Worm (Caenorhabditis elegans): ENCODE measurements around the gene clec-20.

The clec-20 gene

DNA sequence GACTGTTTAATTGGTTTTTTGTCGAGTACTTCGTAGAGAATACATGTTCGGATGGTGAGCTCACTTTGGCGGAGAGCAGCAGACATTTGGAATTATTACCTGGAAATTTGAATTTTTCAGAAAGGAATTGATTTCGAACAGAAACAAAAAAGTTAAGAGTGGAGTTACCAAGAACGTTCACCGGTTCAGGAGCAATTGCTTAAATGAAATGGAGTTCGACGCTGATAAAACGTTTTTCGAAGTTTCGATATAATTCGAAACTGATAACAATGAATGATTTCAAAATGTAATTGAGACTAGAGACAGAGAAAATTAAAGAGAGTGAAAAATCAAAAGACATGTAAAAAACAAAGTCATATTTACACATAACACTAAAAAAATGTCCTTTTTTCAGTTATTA lies 15.6 kb upstream of the clec-20 start, which contains the start of gene fbxa-163:
fbxa-163 (minus strand) TSS at position 101 of the 400 bp plus-strand sequence.
- no peak for TF ChIP-seq W03F9.2 (tag; optimal IDR thresholded peaks at IDR 0.05)
- no peak for TF ChIP-seq dao-5 (tag; optimal IDR thresholded peaks at IDR 0.05)
- no peak for TF ChIP-seq him-1 (tag; optimal IDR thresholded peaks at IDR 0.05)

- TF ChIP-seq him-1 (tag; optimal IDR thresholded peaks at IDR 0.05) (no peak), W03F9.2 (tag; optimal IDR thresholded peaks at IDR 0.05) (no peak), dao-5 (tag; optimal IDR thresholded peaks at IDR 0.05) (no peak)
These were observed 13.9 kb upstream of the clec-20 start for ce11 chrII:1608915-1609314.

DNA sequence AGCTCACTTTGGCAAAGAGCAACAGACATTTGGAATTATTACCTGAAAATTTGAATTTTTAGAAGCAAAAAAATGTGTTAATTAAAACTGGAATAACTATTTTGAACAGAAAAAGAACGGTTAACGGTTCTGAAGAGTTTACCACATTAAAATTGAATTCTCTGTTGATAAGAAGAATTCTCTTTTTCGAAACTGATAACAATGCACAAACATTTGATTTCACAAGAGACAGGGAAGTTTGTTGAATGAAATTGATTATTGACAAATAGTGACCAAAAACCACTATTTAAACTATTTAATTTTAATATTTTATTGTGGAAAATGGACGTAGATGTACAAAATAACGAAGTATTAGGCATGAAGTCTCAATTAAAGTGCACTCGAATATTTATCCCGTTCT lies 12.5 kb upstream of the clec-20 start:
- TF ChIP-seq him-1 (tag; optimal IDR thresholded peaks at IDR 0.05) (no peak), W03F9.2 (tag; optimal IDR thresholded peaks at IDR 0.05) (no peak), dao-5 (tag; optimal IDR thresholded peaks at IDR 0.05) (no peak)

ce11 chrII:1606079-1606478 lies 11.0 kb upstream of the clec-20 start, which contains the start of gene bath-33:
Gene bath-33 (minus strand): TSS chrII:1606179.
- TF ChIP-seq W03F9.2 (tag; optimal IDR thresholded peaks at IDR 0.05) = no peak
- TF ChIP-seq dao-5 (tag; optimal IDR thresholded peaks at IDR 0.05) = no peak
- no peak for TF ChIP-seq him-1 (tag; optimal IDR thresholded peaks at IDR 0.05)

- TF ChIP-seq dao-5 (tag; optimal IDR thresholded peaks at IDR 0.05) (no peak), W03F9.2 (tag; optimal IDR thresholded peaks at IDR 0.05) (no peak), him-1 (tag; optimal IDR thresholded peaks at IDR 0.05) (no peak)
These were observed 10.0 kb upstream of the clec-20 start for ce11 chrII:1605010-1605409.

ce11 chrII:1603049-1603448 lies 8.0 kb upstream of the clec-20 start:
- TF ChIP-seq dao-5 (tag; optimal IDR thresholded peaks at IDR 0.05) (no peak), him-1 (tag; optimal IDR thresholded peaks at IDR 0.05) (no peak), W03F9.2 (tag; optimal IDR thresholded peaks at IDR 0.05) (no peak)

DNA sequence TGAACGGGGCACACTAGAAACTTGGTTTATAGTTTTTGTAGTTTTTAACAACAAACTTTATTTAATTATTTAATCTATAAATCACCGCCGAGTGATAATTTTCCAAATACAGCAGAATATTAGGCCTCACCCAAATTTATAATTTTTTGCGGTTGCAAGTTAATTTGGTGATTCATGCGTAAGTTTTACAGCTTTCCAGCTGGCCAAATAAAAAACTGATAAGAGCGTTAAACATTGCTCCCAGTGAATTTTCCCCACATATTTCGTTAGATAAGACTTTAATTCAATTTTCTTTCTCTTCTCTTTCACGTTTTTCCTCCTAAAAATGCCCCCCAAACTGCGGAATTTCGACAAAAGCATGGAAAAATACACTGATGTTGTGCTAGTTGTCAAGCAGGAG lies 6.5 kb upstream of the clec-20 start, which contains the start of gene bath-47:
bath-47 (plus strand) TSS at position 305 of the 400 bp plus-strand sequence.
- no peak for TF ChIP-seq dao-5 (tag; optimal IDR thresholded peaks at IDR 0.05)
- no peak for TF ChIP-seq him-1 (tag; optimal IDR thresholded peaks at IDR 0.05)
- TF ChIP-seq W03F9.2 (tag; optimal IDR thresholded peaks at IDR 0.05) = no peak

ce11 chrII:1600661-1601060 lies 5.6 kb upstream of the clec-20 start, which contains the start of gene bath-26:
Gene bath-26 (minus strand): TSS chrII:1600761.
- no peak for TF ChIP-seq dao-5 (tag; optimal IDR thresholded peaks at IDR 0.05)
- TF ChIP-seq him-1 (tag; optimal IDR thresholded peaks at IDR 0.05) = no peak
- TF ChIP-seq W03F9.2 (tag; optimal IDR thresholded peaks at IDR 0.05) = no peak

ce11 chrII:1597101-1598088 lies 2.4 kb upstream of the clec-20 start, which contains the start of gene bath-46:
Gene bath-46 (plus strand): TSS chrII:1597906.
- no peak for TF ChIP-seq him-1 (tag; optimal IDR thresholded peaks at IDR 0.05)
- no peak for TF ChIP-seq W03F9.2 (tag; optimal IDR thresholded peaks at IDR 0.05)
- no peak for TF ChIP-seq dao-5 (tag; optimal IDR thresholded peaks at IDR 0.05)

DNA sequence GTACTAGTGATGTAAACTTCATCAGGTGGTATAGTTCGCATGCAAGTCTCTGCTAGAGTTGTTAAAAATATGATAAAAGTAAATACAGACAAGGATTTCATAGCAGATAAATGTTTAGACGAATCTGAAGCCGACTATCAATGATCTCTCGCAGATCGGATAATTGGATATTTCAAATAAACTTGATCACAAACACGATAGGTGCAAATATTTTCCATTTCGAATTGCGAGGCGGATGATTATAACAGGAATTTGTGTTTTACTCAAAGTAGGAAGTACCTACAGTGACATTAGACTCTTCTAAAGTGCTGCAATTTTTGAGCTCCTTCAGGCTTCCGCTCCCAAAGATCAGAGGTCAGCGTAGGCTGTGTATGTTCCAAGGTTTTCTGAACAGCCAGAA lies 5.2 kb downstream of the clec-20 start, which contains the start of gene T07H3.7:
T07H3.7 (minus strand) TSS at position 101 of the 400 bp plus-strand sequence.
- TF ChIP-seq him-1 (tag; optimal IDR thresholded peaks at IDR 0.05) = no peak
- no peak for TF ChIP-seq W03F9.2 (tag; optimal IDR thresholded peaks at IDR 0.05)
- TF ChIP-seq dao-5 (tag; optimal IDR thresholded peaks at IDR 0.05) = no peak

DNA sequence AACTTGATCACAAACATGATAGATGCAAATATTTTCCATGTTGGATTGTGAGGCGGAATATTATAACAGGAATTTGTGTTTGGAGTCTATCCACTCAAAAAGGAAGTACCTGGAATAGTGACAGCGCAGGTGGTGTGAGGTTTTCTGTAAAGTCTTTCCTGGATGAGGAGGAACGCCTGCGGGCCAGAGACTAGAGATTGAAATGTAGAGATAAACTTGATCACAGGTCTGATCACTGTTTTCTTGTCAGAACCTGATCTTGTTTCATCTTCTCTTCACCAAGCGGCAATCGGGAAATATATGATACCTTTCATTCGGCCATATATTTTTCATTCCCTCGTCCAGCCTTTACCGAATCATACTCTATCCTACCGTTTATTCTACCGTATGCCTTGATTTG lies 8.7 kb downstream of the clec-20 start, which contains the start of gene T07H3.8:
T07H3.8 (plus strand) TSS at position 301 of the 400 bp plus-strand sequence.
- no peak for TF ChIP-seq W03F9.2 (tag; optimal IDR thresholded peaks at IDR 0.05)
- no peak for TF ChIP-seq dao-5 (tag; optimal IDR thresholded peaks at IDR 0.05)
- no peak for TF ChIP-seq him-1 (tag; optimal IDR thresholded peaks at IDR 0.05)

- TF ChIP-seq him-1 (tag; optimal IDR thresholded peaks at IDR 0.05) (no peak), dao-5 (tag; optimal IDR thresholded peaks at IDR 0.05) (no peak), W03F9.2 (tag; optimal IDR thresholded peaks at IDR 0.05) (no peak)
These were observed 10.9 kb downstream of the clec-20 start, which contains the start of gene clec-21 for ce11 chrII:1584140-1584539. Gene clec-21 (minus strand): TSS chrII:1584240.

- TF ChIP-seq dao-5 (tag; optimal IDR thresholded peaks at IDR 0.05) (no peak), W03F9.2 (tag; optimal IDR thresholded peaks at IDR 0.05) (no peak), him-1 (tag; optimal IDR thresholded peaks at IDR 0.05) (no peak)
These were observed 15.2 kb downstream of the clec-20 start, which contains the start of gene math-38 for ce11 chrII:1579886-1580285. Gene math-38 (minus strand): TSS chrII:1579986.

DNA sequence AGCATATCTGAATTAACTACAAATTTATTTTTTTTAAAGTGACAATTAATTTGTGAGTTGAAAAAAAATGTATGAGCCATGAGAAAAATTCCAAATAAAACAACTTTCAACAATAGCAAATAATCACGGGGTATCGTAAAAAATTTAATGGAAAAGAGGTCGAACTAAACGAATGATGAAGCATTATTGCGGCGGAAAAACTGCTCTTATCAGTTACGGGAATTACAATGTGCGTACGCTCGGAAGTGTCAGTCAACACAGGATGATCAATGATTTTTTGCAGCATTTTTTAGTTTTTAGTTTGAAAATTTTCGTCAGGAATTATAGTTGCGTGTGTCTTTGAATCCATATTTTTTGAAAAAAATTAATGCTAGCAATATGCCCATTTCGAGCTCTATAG lies 18.3 kb downstream of the clec-20 start:
- no peak for TF ChIP-seq him-1 (tag; optimal IDR thresholded peaks at IDR 0.05)
- TF ChIP-seq dao-5 (tag; optimal IDR thresholded peaks at IDR 0.05) = no peak
- TF ChIP-seq W03F9.2 (tag; optimal IDR thresholded peaks at IDR 0.05) = no peak

All from whole organism, L4/young adult.